Fruit fly (Drosophila melanogaster) whole organism: Measurements from ENCODE around the gene CycG.

Experiments
- CG8478 ChIP-seq: fragments of >200 bp; optimal IDR thresholded peaks from 2 replicates; lab custom pipeline; 2018; ENCODE audit warnings: inconsistent platforms
- EcR ChIP-seq, 2 experiments: fragments of >200 bp; optimal IDR thresholded peaks; 2 replicates each; lab custom pipeline; 2017; ENCODE audit warnings: missing biosample characterization in 2 of 2, missing genetic modification characterization in 2 of 2, missing genetic modification reagents in 2 of 2
- usp ChIP-seq: fragments of >200 bp; optimal IDR thresholded peaks from 2 replicates; lab custom pipeline; 2017; ENCODE audit warnings: missing biosample characterization, missing genetic modification characterization, mixed read lengths

DNA sequence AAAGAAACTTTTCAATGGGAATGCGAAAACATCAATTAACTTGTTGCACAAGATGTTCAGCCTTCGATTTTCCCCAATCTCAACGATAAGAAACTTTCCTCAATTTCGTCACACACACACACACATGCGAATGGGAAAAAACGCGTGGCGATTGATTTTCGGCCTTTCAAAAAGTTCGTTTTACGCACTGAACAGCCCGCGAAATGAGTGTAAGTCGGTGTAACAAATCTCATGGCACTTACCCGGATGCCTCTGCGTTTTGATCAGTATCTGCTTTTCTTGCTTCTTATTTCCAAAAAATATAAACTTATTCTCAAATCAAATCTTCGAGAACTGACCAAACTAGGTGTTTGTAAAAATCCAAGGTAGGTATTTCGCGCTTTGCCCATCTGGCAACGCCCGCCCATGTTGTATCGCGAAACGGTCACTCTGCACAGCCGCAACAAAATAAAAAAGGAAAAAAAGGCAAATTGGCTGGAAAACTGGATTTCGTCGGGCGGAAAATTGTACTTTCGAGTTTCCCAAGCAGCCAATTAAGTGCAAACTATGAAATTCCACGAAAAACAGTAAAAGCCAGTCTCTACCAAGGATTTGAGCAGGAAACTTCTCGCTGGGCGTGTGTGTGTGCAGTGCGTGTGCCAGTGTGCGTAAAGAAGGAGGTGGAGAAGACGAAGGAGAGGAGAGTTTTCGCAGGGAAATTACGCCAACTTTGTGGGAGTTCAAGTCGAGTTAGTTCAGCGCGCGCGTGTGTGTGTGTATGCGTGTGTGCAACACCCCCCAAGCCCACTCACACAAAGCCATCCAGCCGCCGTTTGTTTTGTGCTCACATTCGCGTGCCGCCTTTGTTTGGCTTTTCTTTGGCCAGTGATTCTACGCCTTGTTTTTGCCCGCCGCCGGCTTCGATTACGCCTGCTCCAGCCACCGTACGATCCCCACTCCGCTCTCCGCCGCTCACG, 1.5 kb downstream of the CycG start, which contains the start of gene Med:
- TF ChIP-seq EcR (GFP tag; optimal IDR thresholded peaks at IDR 0.05; lab: Kevin White, UChicago) (no peak), CG8478 (lab: Kevin White, UChicago) (no peak), usp (no peak)
